Worm (Caenorhabditis elegans): ENCODE results near the gene ctsa-3.2.

ce11 chrII:9894435-9894834 is 19.5 kb downstream of the ctsa-3.2 start, which contains the start of gene F26C11.1:
- no peak for TF ChIP-seq elt-2 (tag; optimal IDR thresholded peaks at IDR 0.05)
- no peak for TF ChIP-seq pha-4 (tag; optimal IDR thresholded peaks at IDR 0.05)
- no peak for TF ChIP-seq tbx-2 (tag; optimal IDR thresholded peaks at IDR 0.05)
- TF ChIP-seq odd-2 (tag; optimal IDR thresholded peaks at IDR 0.05), result no peak
- TF ChIP-seq ama-1 (optimal IDR thresholded peaks at IDR 0.05), result no peak
- TF ChIP-seq sox-2 (GFP tag; IDR thresholded peaks at IDR 0.05), result no peak
- TF ChIP-seq unc-3 (GFP tag; conservative IDR thresholded peaks at IDR 0.05), result no peak
- no peak for TF ChIP-seq unc-3 (tag; optimal IDR thresholded peaks at IDR 0.05)
- no peak for TF ChIP-seq sox-4 (tag; optimal IDR thresholded peaks at IDR 0.05)
- TF ChIP-seq fax-1 (tag; optimal IDR thresholded peaks at IDR 0.05), result no peak
- TF ChIP-seq F13H6.1 (tag; optimal IDR thresholded peaks at IDR 0.05), result no peak
- TF ChIP-seq unc-42 (tag; optimal IDR thresholded peaks at IDR 0.05), result no peak
- TF ChIP-seq K02D7.2 (tag; optimal IDR thresholded peaks at IDR 0.05), result no peak
- no peak for TF ChIP-seq syd-9 (tag; optimal IDR thresholded peaks at IDR 0.05)

Measured in whole organism, late embryonic.